Fruit fly (Drosophila melanogaster) whole organism, embryonic: ENCODE results near the gene CheB38c.

Experiments
- Ada2b ChIP-seq: fragments of 200-800 bp; sonication (Bioruptor generic); IDR thresholded peaks from 2 replicates; pipeline ENCODE4 v1.3.6; 2022; ENCODE audit warnings: missing biosample characterization, missing genetic modification characterization
- Atf-2 ChIP-seq: fragments of 200-800 bp; sonication (Bioruptor generic); optimal IDR thresholded peaks from 2 replicates; lab custom pipeline; 2016; ENCODE audit warnings: missing biosample characterization, missing genetic modification characterization
- Bdp1 ChIP-seq: fragments of 200-800 bp; sonication (Bioruptor generic); optimal IDR thresholded peaks from 3 replicates; lab custom pipeline; 2016; ENCODE audit warnings: missing biosample characterization, missing genetic modification characterization
- CG11504 ChIP-seq: fragments of 200-800 bp; sonication (Bioruptor generic); optimal IDR thresholded peaks from 3 replicates; lab custom pipeline; 2019; ENCODE audit warnings: missing biosample characterization, mild to moderate bottlenecking, missing genetic modification characterization, moderate library complexity
- CG12071 ChIP-seq: fragments of 200-800 bp; sonication (Bioruptor generic); optimal IDR thresholded peaks from 3 replicates; lab custom pipeline; 2018; ENCODE audit warnings: missing biosample characterization, mild to moderate bottlenecking, missing genetic modification characterization
- CG13894 ChIP-seq: fragments of 200-800 bp; sonication (Bioruptor generic); optimal IDR thresholded peaks from 3 replicates; lab custom pipeline; 2018; ENCODE audit warnings: missing biosample characterization, mild to moderate bottlenecking, missing genetic modification characterization, moderate library complexity
- CG14441 ChIP-seq: fragments of 200-800 bp; sonication (Bioruptor generic); IDR thresholded peaks from 2 replicates; pipeline ENCODE4 v1.3.6; 2022; ENCODE audit warnings: missing biosample characterization, missing genetic modification characterization
- CG14860 ChIP-seq: fragments of 200-800 bp; sonication (Bioruptor generic); IDR thresholded peaks from 3 replicates; pipeline ENCODE4 v1.3.6; 2022; ENCODE audit warnings: missing biosample characterization, missing genetic modification characterization; ENCODE audit not compliant: partially characterized antibody
- CG14965 ChIP-seq: fragments of 200-800 bp; sonication (Bioruptor generic); optimal IDR thresholded peaks from 2 replicates; lab custom pipeline; 2016; ENCODE audit warnings: missing biosample characterization, missing genetic modification characterization, borderline replicate concordance
- CG16863 ChIP-seq: fragments of 200-800 bp; sonication (Bioruptor generic); optimal IDR thresholded peaks from 3 replicates; lab custom pipeline; 2016; ENCODE audit warnings: missing biosample characterization, missing genetic modification characterization
- CG17186 ChIP-seq: fragments of 200-800 bp; sonication (Bioruptor generic); optimal IDR thresholded peaks from 3 replicates; lab custom pipeline; 2017; ENCODE audit warnings: missing biosample characterization, missing genetic modification reagents, missing genetic modification characterization
- CG17359 ChIP-seq: fragments of 200-800 bp; sonication (Bioruptor generic); optimal IDR thresholded peaks from 3 replicates; lab custom pipeline; 2018; ENCODE audit warnings: missing biosample characterization, mild to moderate bottlenecking, missing genetic modification characterization, moderate library complexity
- CG34376 ChIP-seq: fragments of 200-800 bp; sonication (Bioruptor generic); optimal IDR thresholded peaks from 2 replicates; lab custom pipeline; 2018; ENCODE audit warnings: missing biosample characterization, mild to moderate bottlenecking, missing genetic modification characterization
- CG7271 ChIP-seq: fragments of 200-800 bp; sonication (Bioruptor generic); optimal IDR thresholded peaks from 2 replicates; lab custom pipeline; 2018; ENCODE audit warnings: missing biosample characterization, mild to moderate bottlenecking, missing genetic modification characterization, moderate library complexity
- CG7357 ChIP-seq: fragments of 200-800 bp; sonication (Bioruptor generic); IDR thresholded peaks from 3 replicates; pipeline ENCODE4 v1.3.6; 2022; ENCODE audit warnings: missing biosample characterization, missing genetic modification characterization
- CG7372 ChIP-seq: fragments of 200-800 bp; sonication (Bioruptor generic); IDR thresholded peaks from 2 replicates; pipeline ENCODE4 v1.3.6; 2022; ENCODE audit warnings: missing biosample characterization, missing genetic modification characterization
- CG7786 ChIP-seq: fragments of 200-800 bp; sonication (Bioruptor generic); optimal IDR thresholded peaks from 2 replicates; lab custom pipeline; 2016; ENCODE audit warnings: missing biosample characterization, missing genetic modification characterization
- CG7963 ChIP-seq: fragments of 200-800 bp; sonication (Bioruptor generic); IDR thresholded peaks from 3 replicates; pipeline ENCODE4 v1.3.6; 2022; ENCODE audit warnings: missing biosample characterization, missing genetic modification characterization; ENCODE audit not compliant: partially characterized antibody
- CHES-1-like ChIP-seq: fragments of 200-800 bp; sonication (Bioruptor generic); optimal IDR thresholded peaks from 2 replicates; lab custom pipeline; 2016; ENCODE audit warnings: missing biosample characterization, missing genetic modification characterization
- CkIIα-i1 ChIP-seq: fragments of 200-800 bp; sonication (Bioruptor generic); IDR thresholded peaks from 2 replicates; pipeline ENCODE4 v1.3.6; 2022; ENCODE audit warnings: missing biosample characterization, missing genetic modification characterization
- Dad ChIP-seq: fragments of 200-800 bp; sonication (Bioruptor generic); optimal IDR thresholded peaks from 3 replicates; lab custom pipeline; 2016; ENCODE audit warnings: missing biosample characterization, missing genetic modification characterization
- Ets65A ChIP-seq: fragments of 200-800 bp; sonication (Bioruptor generic); peaks from one replicate; lab custom pipeline; 2016; ENCODE audit warnings: missing biosample characterization, missing genetic modification characterization
- Hmr ChIP-seq: fragments of 200-800 bp; sonication (Bioruptor generic); optimal IDR thresholded peaks from 3 replicates; lab custom pipeline; 2017; ENCODE audit warnings: mild to moderate bottlenecking, missing biosample characterization, missing genetic modification reagents, missing genetic modification characterization
- Lim3 ChIP-seq: fragments of 200-800 bp; sonication (Bioruptor generic); IDR thresholded peaks from 2 replicates; pipeline ENCODE4 v1.3.6; 2022; ENCODE audit warnings: missing biosample characterization, missing genetic modification characterization
- Lpt ChIP-seq: fragments of >200 bp; optimal IDR thresholded peaks from 2 replicates; lab custom pipeline; 2018; ENCODE audit warnings: missing biosample characterization, missing genetic modification characterization
- Meics ChIP-seq: fragments of 200-800 bp; sonication (Bioruptor generic); optimal IDR thresholded peaks from 2 replicates; lab custom pipeline; 2017; ENCODE audit warnings: missing biosample characterization, mild to moderate bottlenecking, missing genetic modification characterization
- Sox102F ChIP-seq: fragments of 200-800 bp; sonication (Bioruptor generic); optimal IDR thresholded peaks from 2 replicates; lab custom pipeline; 2018; ENCODE audit warnings: missing biosample characterization, mild to moderate bottlenecking, missing genetic modification characterization, moderate library complexity
- Sry-β ChIP-seq: fragments of 200-800 bp; sonication (Bioruptor generic); optimal IDR thresholded peaks from 2 replicates; lab custom pipeline; 2018; ENCODE audit warnings: missing biosample characterization, mild to moderate bottlenecking, missing genetic modification characterization, moderate library complexity
- TFAM ChIP-seq: fragments of 200-800 bp; sonication (Bioruptor generic); optimal IDR thresholded peaks from 2 replicates; lab custom pipeline; 2017; ENCODE audit warnings: missing biosample characterization, missing genetic modification characterization, inconsistent platforms
- Tbp ChIP-seq: fragments of >200 bp; optimal IDR thresholded peaks from 2 replicates; lab custom pipeline; 2018; ENCODE audit warnings: missing biosample characterization, missing genetic modification characterization
- Trl ChIP-seq, 3 experiments: fragments of >200 bp in 2 of 3; fragments of 200-800 bp in 1 of 3; sonication (Bioruptor generic) in 1 of 3; optimal IDR thresholded peaks; 2 replicates in 1 of 3; 3 replicates in 2 of 3; lab custom pipeline; 2016 to 2017; ENCODE audit warnings: missing biosample characterization in 1 of 3, missing genetic modification characterization in 1 of 3
- Usf ChIP-seq: fragments of 200-800 bp; sonication (Bioruptor generic); optimal IDR thresholded peaks from 2 replicates; lab custom pipeline; 2017; ENCODE audit warnings: missing genotype, missing biosample characterization, missing genetic modification characterization
- al ChIP-seq: fragments of 200-800 bp; sonication (Bioruptor generic); IDR thresholded peaks from 2 replicates; pipeline ENCODE4 v1.3.6; 2022; ENCODE audit warnings: missing biosample characterization, missing genetic modification characterization
- bcd ChIP-seq: fragments of 200-800 bp; sonication (Bioruptor generic); optimal IDR thresholded peaks from 2 replicates; lab custom pipeline; 2017; ENCODE audit warnings: missing biosample characterization, mild to moderate bottlenecking, missing genetic modification characterization
- btn ChIP-seq: fragments of 200-800 bp; sonication (Bioruptor generic); optimal IDR thresholded peaks from 2 replicates; lab custom pipeline; 2016; ENCODE audit warnings: missing biosample characterization, missing genetic modification characterization
- cato ChIP-seq: fragments of 200-800 bp; sonication (Bioruptor generic); optimal IDR thresholded peaks from 2 replicates; lab custom pipeline; 2016; ENCODE audit warnings: missing biosample characterization, missing genetic modification characterization, borderline replicate concordance
- fd3F ChIP-seq: fragments of 200-800 bp; sonication (Bioruptor generic); optimal IDR thresholded peaks from 2 replicates; lab custom pipeline; 2018; ENCODE audit warnings: missing biosample characterization, mild to moderate bottlenecking, missing genetic modification characterization, moderate library complexity
- fd96Cb ChIP-seq: fragments of 200-800 bp; sonication (Bioruptor generic); optimal IDR thresholded peaks from 2 replicates; lab custom pipeline; 2018; ENCODE audit warnings: missing biosample characterization, mild to moderate bottlenecking, missing genetic modification characterization, moderate library complexity
- gce ChIP-seq: fragments of 200-800 bp; sonication (Bioruptor generic); IDR thresholded peaks from 3 replicates; pipeline ENCODE4 v1.3.6; 2022; ENCODE audit warnings: missing biosample characterization, missing genetic modification characterization
- gfzf ChIP-seq: fragments of 200-800 bp; sonication (Bioruptor generic); optimal IDR thresholded peaks from 2 replicates; lab custom pipeline; 2016; ENCODE audit warnings: missing biosample characterization, mild to moderate bottlenecking, missing genetic modification characterization, moderate library complexity
- kah ChIP-seq: fragments of 200-800 bp; sonication (Bioruptor generic); optimal IDR thresholded peaks from 2 replicates; lab custom pipeline; 2018; ENCODE audit warnings: missing biosample characterization, mild to moderate bottlenecking, missing genetic modification characterization
- luna ChIP-seq: fragments of 200-800 bp; sonication (Bioruptor generic); optimal IDR thresholded peaks from 2 replicates; lab custom pipeline; 2016; ENCODE audit warnings: missing biosample characterization, missing genetic modification characterization
- run ChIP-seq: fragments of 200-800 bp; sonication (Bioruptor generic); optimal IDR thresholded peaks from 3 replicates; lab custom pipeline; 2018; ENCODE audit warnings: missing biosample characterization, mild to moderate bottlenecking, missing genetic modification characterization
- schlank ChIP-seq: fragments of 200-800 bp; sonication (Bioruptor generic); optimal IDR thresholded peaks from 2 replicates; lab custom pipeline; 2018; ENCODE audit warnings: missing biosample characterization, mild to moderate bottlenecking, missing genetic modification characterization
- shn ChIP-seq: fragments of 200-800 bp; sonication (Bioruptor generic); optimal IDR thresholded peaks from 3 replicates; lab custom pipeline; 2016; ENCODE audit warnings: missing biosample characterization, missing genetic modification characterization
- slp2 ChIP-seq: fragments of 200-800 bp; sonication (Bioruptor generic); optimal IDR thresholded peaks from 2 replicates; lab custom pipeline; 2016; ENCODE audit warnings: missing biosample characterization, missing genetic modification characterization
- so ChIP-seq: fragments of 200-800 bp; sonication (Bioruptor generic); IDR thresholded peaks from 3 replicates; pipeline ENCODE4 v1.3.6; 2022; ENCODE audit warnings: missing biosample characterization, missing genetic modification characterization
- tna ChIP-seq: fragments of 200-800 bp; sonication (Bioruptor generic); IDR thresholded peaks from 2 replicates; pipeline ENCODE4 v1.3.6; 2022; ENCODE audit warnings: missing biosample characterization, missing genetic modification characterization; ENCODE audit not compliant: partially characterized antibody

CheB38c gene

dm6 chr2L:20799991-20800897, 20.4 kb downstream of the CheB38c start (continued):
- TF ChIP-seq al (GFP tag; lab: Robert Waterston, UW) (peak; percentile 62; the same call in 1 of the 2 replicates), CG14860 (GFP tag; lab: Robert Waterston, UW) (no peak), shn (GFP tag; lab: Kevin White, UChicago) (peak; percentile 56), Meics (GFP tag; lab: Kevin White, UChicago) (peak; percentile 85), Sry-β (GFP tag; lab: Kevin White, UChicago) (no peak), Hmr (peak; percentile 92), CHES-1-like (GFP tag; lab: Kevin White, UChicago) (peak; percentile 83), CG16863 (GFP tag; lab: Kevin White, UChicago) (peak; percentile 74), schlank (tag; lab: Kevin White, UChicago) (peak; percentile 83), CG17359 (tag; lab: Kevin White, UChicago) (peak; percentile 77), CG12071 (peak; percentile 77), CG7357 (peak; percentile 71; the same call in 2 of the 3 replicates), CG17186 (no peak), Ets65A (GFP tag; lab: Kevin White, UChicago) (peak; percentile 96), CG7963 (GFP tag; lab: Robert Waterston, UW) (no peak), Dad (peak; percentile 67), fd3F (GFP tag; lab: Kevin White, UChicago) (peak; percentile 66), Lpt (no peak), Trl (optimal IDR thresholded peaks at IDR 0.05; lab: Kevin White, UChicago) (peak; percentile 3 to 4), Trl (GFP tag; optimal IDR thresholded peaks at IDR 0.05; lab: Kevin White, UChicago) (peak; percentile 82), Ada2b (GFP tag; lab: Robert Waterston, UW) (peak; percentile 72), CG7786 (GFP tag; lab: Kevin White, UChicago) (peak; percentile 88), cato (GFP tag; lab: Kevin White, UChicago) (no peak), CG13894 (tag; lab: Kevin White, UChicago) (peak; percentile 94), btn (GFP tag; lab: Kevin White, UChicago) (peak; percentile 61), CG14965 (GFP tag; lab: Kevin White, UChicago) (peak; percentile 48), Tbp (GFP tag; lab: Kevin White, UChicago) (no peak), slp2 (GFP tag; lab: Kevin White, UChicago) (peak; percentile 40), CG34376 (GFP tag; lab: Kevin White, UChicago) (peak; percentile 63), luna (GFP tag; lab: Kevin White, UChicago) (peak; percentile 62), so (0 out of 3 replicates have a peak, but pooled peaks have one; percentile 70), Lim3 (GFP tag; lab: Robert Waterston, UW) (no peak), CkIIα-i1 (0 out of 2 replicates have a peak, but pooled peaks have one; percentile 20), Sox102F (GFP tag; lab: Kevin White, UChicago) (peak; percentile 49), CG7372 (peak; percentile 62), gfzf (no peak), CG14441 (GFP tag; lab: Robert Waterston, UW) (peak; percentile 70), bcd (GFP tag; lab: Kevin White, UChicago) (peak; percentile 72), Bdp1 (GFP tag; lab: Kevin White, UChicago) (peak; percentile 66), Atf-2 (GFP tag; lab: Kevin White, UChicago) (peak; percentile 70), run (tag; lab: Kevin White, UChicago) (no peak), CG11504 (tag; lab: Kevin White, UChicago) (peak; percentile 73), fd96Cb (tag; lab: Kevin White, UChicago) (peak; percentile 25), Usf (GFP tag; lab: Kevin White, UChicago) (peak; percentile 25), TFAM (GFP tag; lab: Kevin White, UChicago) (no peak), CG7271 (tag; lab: Kevin White, UChicago) (no peak), gce (GFP tag; lab: Robert Waterston, UW) (peak; percentile 71; the same call in 1 of the 3 replicates), kah (GFP tag; lab: Kevin White, UChicago) (no peak), tna (GFP tag; lab: Robert Waterston, UW) (peak; percentile 23; the same call in 1 of the 2 replicates)
